Worm (Caenorhabditis elegans): ENCODE results near the gene let-413.

ce11 chrV:7985860-7986259 is 8.3 kb upstream of the let-413 start, which contains the start of gene Y97E10AL.1:
- TF ChIP-seq snpc-4 (tag; optimal IDR thresholded peaks at IDR 0.05): no peak
- TF ChIP-seq ceh-82 (tag; optimal IDR thresholded peaks at IDR 0.05): no peak
- no peak for TF ChIP-seq lin-13 (GFP tag; optimal IDR thresholded peaks at IDR 0.05)
- no peak for TF ChIP-seq dmd-4 (tag; optimal IDR thresholded peaks at IDR 0.05)
- TF ChIP-seq ama-1 (optimal IDR thresholded peaks at IDR 0.05): no peak
- no peak for TF ChIP-seq R02D3.7 (tag; optimal IDR thresholded peaks at IDR 0.05)
- TF ChIP-seq nhr-237 (tag; optimal IDR thresholded peaks at IDR 0.05): no peak
- TF ChIP-seq lin-39 (tag; optimal IDR thresholded peaks at IDR 0.05): no peak
- TF ChIP-seq egl-27 (tag; optimal IDR thresholded peaks at IDR 0.05): no peak
- no peak for TF ChIP-seq unc-62 (GFP tag; optimal IDR thresholded peaks at IDR 0.05)

All from whole organism, L2 larva.